Worm (Caenorhabditis elegans) whole organism, L3 larva: Measurements from ENCODE around the gene mop-25.2.

Experiments used
- R02D3.7 ChIP-seq: fragments of 150-350 bp; optimal IDR thresholded peaks from 2 replicates; lab custom pipeline; 2014; ENCODE audit warnings: missing biosample characterization, missing genetic modification characterization
- ZK546.5 ChIP-seq: sonication (generic microtip); optimal IDR thresholded peaks from 2 replicates; lab custom pipeline; 2017; ENCODE audit warnings: missing biosample characterization, missing genetic modification characterization
- aly-2 ChIP-seq: fragments of 150-350 bp; optimal IDR thresholded peaks from 2 replicates; lab custom pipeline; 2014; ENCODE audit warnings: missing biosample characterization, missing genetic modification characterization
- ceh-82 ChIP-seq: fragments of 150-350 bp; optimal IDR thresholded peaks from 2 replicates; lab custom pipeline; 2014; ENCODE audit warnings: missing biosample characterization, missing genetic modification characterization
- daf-12 ChIP-seq: fragments of 150-350 bp; optimal IDR thresholded peaks from 2 replicates; lab custom pipeline; 2014; ENCODE audit warnings: missing biosample characterization, missing genetic modification reagents, missing genetic modification characterization
- egl-5 ChIP-seq: fragments of 150-350 bp; optimal IDR thresholded peaks from 2 replicates; lab custom pipeline; 2017; ENCODE audit warnings: missing biosample characterization, missing genetic modification reagents, missing genetic modification characterization, inconsistent platforms
- elt-1 ChIP-seq: fragments of 150-350 bp; optimal IDR thresholded peaks from 2 replicates; lab custom pipeline; 2014; ENCODE audit warnings: missing biosample characterization, missing genetic modification characterization
- elt-2 ChIP-seq: sonication (generic microtip); optimal IDR thresholded peaks from 2 replicates; lab custom pipeline; 2016; ENCODE audit warnings: missing genetic modification reagents, mild to moderate bottlenecking, missing genetic modification characterization, missing compliant biosample characterization
- elt-3 ChIP-seq, 3 experiments: fragments of 150-350 bp in 1 of 3; sonication (generic microtip) in 2 of 3; optimal IDR thresholded peaks; 2 replicates in 2 of 3; 4 replicates in 1 of 3; lab custom pipeline; 2014 to 2017; ENCODE audit warnings: missing biosample characterization in 3 of 3, missing genetic modification characterization in 3 of 3
- eor-1 ChIP-seq, 2 experiments: fragments of 150-350 bp; optimal IDR thresholded peaks; 2 replicates each; lab custom pipeline; 2014 to 2018; ENCODE audit warnings: missing biosample characterization in 2 of 2, missing genetic modification characterization in 2 of 2
- fkh-10 ChIP-seq: sonication (generic microtip); optimal IDR thresholded peaks from 2 replicates; lab custom pipeline; 2017; ENCODE audit warnings: missing biosample characterization, missing genetic modification reagents, missing genetic modification characterization
- fkh-2 ChIP-seq: fragments of 150-350 bp; optimal IDR thresholded peaks from 2 replicates; lab custom pipeline; 2014; ENCODE audit warnings: missing biosample characterization, missing genetic modification reagents, missing genetic modification characterization
- hmg-11 ChIP-seq: sonication (generic microtip); optimal IDR thresholded peaks from 2 replicates; lab custom pipeline; 2016; ENCODE audit warnings: missing genetic modification characterization, missing compliant biosample characterization
- jun-1 ChIP-seq: fragments of 150-350 bp; optimal IDR thresholded peaks from 2 replicates; lab custom pipeline; 2014; ENCODE audit warnings: missing biosample characterization, missing genetic modification reagents, missing genetic modification characterization
- lin-15B ChIP-seq: fragments of 150-350 bp; optimal IDR thresholded peaks from 2 replicates; lab custom pipeline; 2014; ENCODE audit warnings: missing biosample characterization, missing genetic modification characterization
- lin-39 ChIP-seq: fragments of 150-350 bp; optimal IDR thresholded peaks from 2 replicates; lab custom pipeline; 2018; ENCODE audit warnings: missing biosample characterization, missing genetic modification reagents, missing genetic modification characterization
- mdl-1 ChIP-seq: fragments of 150-350 bp; optimal IDR thresholded peaks from 2 replicates; lab custom pipeline; 2014; ENCODE audit warnings: missing biosample characterization, missing genetic modification characterization
- mml-1 ChIP-seq: fragments of 150-350 bp; sonication (generic microtip); optimal IDR thresholded peaks from 3 replicates; lab custom pipeline; 2014; ENCODE audit warnings: missing biosample characterization, missing genetic modification characterization
- nfya-1 ChIP-seq: sonication (generic microtip); optimal IDR thresholded peaks from 2 replicates; lab custom pipeline; 2017; ENCODE audit warnings: missing genetic modification characterization, mild to moderate bottlenecking, missing compliant biosample characterization, antibody characterized with exemption, moderate library complexity; ENCODE audit not compliant: insufficient read depth
- nhr-12 ChIP-seq: fragments of 150-350 bp; optimal IDR thresholded peaks from 2 replicates; lab custom pipeline; 2014; ENCODE audit warnings: missing biosample characterization, missing genetic modification characterization
- nhr-23 ChIP-seq: fragments of 150-350 bp; optimal IDR thresholded peaks from 2 replicates; lab custom pipeline; 2014; ENCODE audit warnings: missing biosample characterization, missing genetic modification reagents, missing genetic modification characterization
- nhr-25 ChIP-seq: sonication (generic microtip); optimal IDR thresholded peaks from 2 replicates; lab custom pipeline; 2017; ENCODE audit warnings: missing biosample characterization, missing genetic modification characterization
- pha-4 ChIP-seq: fragments of 150-350 bp; optimal IDR thresholded peaks from 2 replicates; lab custom pipeline; 2014; ENCODE audit warnings: missing biosample characterization, missing genetic modification reagents, missing genetic modification characterization
- pqm-1 ChIP-seq: fragments of 150-350 bp; optimal IDR thresholded peaks from 2 replicates; lab custom pipeline; 2017; ENCODE audit warnings: missing biosample characterization, missing genetic modification characterization, inconsistent platforms
- skn-1 ChIP-seq: fragments of 150-350 bp; optimal IDR thresholded peaks from 2 replicates; lab custom pipeline; 2014; ENCODE audit warnings: missing biosample characterization, missing genetic modification characterization
- tbx-2 ChIP-seq: sonication (generic microtip); optimal IDR thresholded peaks from 2 replicates; lab custom pipeline; 2016; ENCODE audit warnings: mild to moderate bottlenecking, missing genetic modification characterization, missing compliant biosample characterization
- unc-39 ChIP-seq: sonication (generic microtip); optimal IDR thresholded peaks from 4 replicates; lab custom pipeline; 2017; ENCODE audit warnings: missing biosample characterization, missing genetic modification characterization
- ztf-4 ChIP-seq: fragments of 150-350 bp; optimal IDR thresholded peaks from 2 replicates; lab custom pipeline; 2014; ENCODE audit warnings: missing biosample characterization, missing genetic modification characterization

The mop-25.2 gene

ce11 chrII:9738820-9739219, 35.3 kb upstream of the mop-25.2 start (continued):
- TF ChIP-seq daf-12 (tag; lab: Kevin White, UChicago) (no peak), elt-2 (tag; lab: Kevin White, UChicago) (peak; percentile 96), nhr-23 (no peak), nhr-25 (tag; lab: Kevin White, UChicago) (no peak), mml-1 (tag; lab: Kevin White, UChicago) (no peak), R02D3.7 (tag; lab: Kevin White, UChicago) (no peak), skn-1 (tag; lab: Kevin White, UChicago) (no peak), pqm-1 (tag; lab: Kevin White, UChicago) (peak; percentile 81), elt-1 (tag; lab: Kevin White, UChicago) (no peak)
- TF ChIP-seq, all 47 proteins: peak for 7

- no peak for TF ChIP-seq eor-1 (tag; optimal IDR thresholded peaks at IDR 0.05; lab: Kevin White, UChicago)
- peak; percentile 51 for TF ChIP-seq nfya-1 (tag; lab: Kevin White, UChicago)
These were observed 32.3 kb upstream of the mop-25.2 start for ce11 chrII:9735785-9736184.

- TF ChIP-seq elt-2 (tag; lab: Kevin White, UChicago): peak; percentile 43
These were observed 28.3 kb upstream of the mop-25.2 start, which contains the start of gene mab-3 for ce11 chrII:9731810-9732209. TSS of gene mab-3 (plus strand) at chrII:9732137.

ce11 chrII:9729866-9730265, 26.4 kb upstream of the mop-25.2 start:
- TF ChIP-seq mdl-1 (tag; lab: Kevin White, UChicago): no peak
- no peak for TF ChIP-seq jun-1 (tag; lab: Kevin White, UChicago)
- peak; percentile 19 for TF ChIP-seq hmg-11 (tag; lab: Kevin White, UChicago)
- peak; percentile 40 for TF ChIP-seq egl-5 (tag; lab: Kevin White, UChicago)
- peak; percentile 20 for TF ChIP-seq nfya-1 (tag; lab: Kevin White, UChicago)

ce11 chrII:9729196-9729595, 25.7 kb upstream of the mop-25.2 start:
- TF ChIP-seq fkh-2 (no peak), mdl-1 (tag; lab: Kevin White, UChicago) (no peak), nhr-25 (tag; lab: Kevin White, UChicago) (peak; percentile 59), unc-39 (tag; lab: Kevin White, UChicago) (no peak), nhr-23 (peak; percentile 71), lin-15B (tag; lab: Kevin White, UChicago) (peak; percentile 35), hmg-11 (tag; lab: Kevin White, UChicago) (no peak), pha-4 (tag; lab: Kevin White, UChicago) (peak; percentile 41), daf-12 (tag; lab: Kevin White, UChicago) (no peak), skn-1 (tag; lab: Kevin White, UChicago) (no peak), ceh-82 (no peak), pqm-1 (tag; lab: Kevin White, UChicago) (no peak)

- TF ChIP-seq fkh-10 (peak; percentile 90), elt-3 (tag; optimal IDR thresholded peaks at IDR 0.05; lab: Kevin White, UChicago) (no peak)
These were observed 25.0 kb upstream of the mop-25.2 start for ce11 chrII:9728506-9728905.

- TF ChIP-seq ztf-4 (tag; lab: Kevin White, UChicago) (no peak), ZK546.5 (no peak), nhr-12 (tag; lab: Kevin White, UChicago) (no peak), nfya-1 (tag; lab: Kevin White, UChicago) (peak; percentile 56), lin-15B (tag; lab: Kevin White, UChicago) (peak; percentile 1), tbx-2 (tag; lab: Kevin White, UChicago) (no peak), aly-2 (tag; lab: Kevin White, UChicago) (no peak), unc-39 (tag; lab: Kevin White, UChicago) (no peak), egl-5 (tag; lab: Kevin White, UChicago) (peak; percentile 46), pqm-1 (tag; lab: Kevin White, UChicago) (no peak), lin-39 (tag; lab: Kevin White, UChicago) (peak; percentile 41)
These were observed 23.7 kb upstream of the mop-25.2 start for ce11 chrII:9727192-9727699.
